Worm (Caenorhabditis elegans) whole organism, L2 larva: ENCODE measurements around the gene drr-1.

Experiments used
- R02D3.7 ChIP-seq: fragments of 150-350 bp; optimal IDR thresholded peaks from 2 replicates; lab custom pipeline; 2014; ENCODE audit warnings: missing biosample characterization, missing genetic modification characterization
- Y55F3AM.14 ChIP-seq: fragments of 200-800 bp; sonication (Bioruptor generic); optimal IDR thresholded peaks from 2 replicates; lab custom pipeline; 2018; ENCODE audit warnings: mild to moderate bottlenecking, missing genetic modification characterization, missing compliant biosample characterization
- ZK546.5 ChIP-seq: sonication (generic microtip); optimal IDR thresholded peaks from 2 replicates; lab custom pipeline; 2017; ENCODE audit warnings: missing biosample characterization, missing genetic modification characterization
- alr-1 ChIP-seq: fragments of 150-350 bp; optimal IDR thresholded peaks from 2 replicates; lab custom pipeline; 2014; ENCODE audit warnings: missing biosample characterization, missing genetic modification characterization
- aly-2 ChIP-seq: fragments of 150-350 bp; optimal IDR thresholded peaks from 2 replicates; lab custom pipeline; 2014; ENCODE audit warnings: missing biosample characterization, missing genetic modification characterization
- ama-1 ChIP-seq: fragments of 150-350 bp; optimal IDR thresholded peaks from 2 replicates; lab custom pipeline; 2018; ENCODE audit warnings: inconsistent platforms
- ceh-16 ChIP-seq: fragments of 150-350 bp; optimal IDR thresholded peaks from 2 replicates; lab custom pipeline; 2014; ENCODE audit warnings: missing biosample characterization, missing genetic modification characterization
- ceh-82 ChIP-seq: fragments of 150-350 bp; optimal IDR thresholded peaks from 2 replicates; lab custom pipeline; 2014; ENCODE audit warnings: missing biosample characterization, missing genetic modification characterization
- crh-2 ChIP-seq: sonication (generic microtip); optimal IDR thresholded peaks from 2 replicates; lab custom pipeline; 2017; ENCODE audit warnings: missing biosample characterization, missing genetic modification characterization
- dmd-4 ChIP-seq: sonication (generic microtip); optimal IDR thresholded peaks from 2 replicates; lab custom pipeline; 2017; ENCODE audit warnings: missing biosample characterization, missing genetic modification characterization
- egl-27 ChIP-seq: sonication (generic microtip); optimal IDR thresholded peaks from 3 replicates; lab custom pipeline; 2017; ENCODE audit warnings: missing biosample characterization, missing genetic modification reagents, missing genetic modification characterization
- elt-1 ChIP-seq: fragments of 150-350 bp; optimal IDR thresholded peaks from 2 replicates; lab custom pipeline; 2014; ENCODE audit warnings: missing biosample characterization, missing genetic modification characterization
- gmeb-1 ChIP-seq: fragments of 150-350 bp; optimal IDR thresholded peaks from 2 replicates; lab custom pipeline; 2014; ENCODE audit warnings: missing biosample characterization, missing genetic modification characterization
- lin-11 ChIP-seq: fragments of 150-350 bp; sonication (generic microtip); optimal IDR thresholded peaks from 2 replicates; lab custom pipeline; 2014; ENCODE audit warnings: missing biosample characterization, missing genetic modification characterization, inconsistent platforms, mixed read lengths
- lin-39 ChIP-seq: fragments of 150-350 bp; optimal IDR thresholded peaks from 2 replicates; lab custom pipeline; 2014; ENCODE audit warnings: missing biosample characterization, missing genetic modification reagents, missing genetic modification characterization
- mab-5 ChIP-seq: fragments of 150-350 bp; optimal IDR thresholded peaks from 2 replicates; lab custom pipeline; 2014; ENCODE audit warnings: missing biosample characterization, missing genetic modification characterization
- mbf-1 ChIP-seq: sonication (generic microtip); optimal IDR thresholded peaks from 2 replicates; lab custom pipeline; 2017; ENCODE audit warnings: missing biosample characterization, missing genetic modification characterization
- mdl-1 ChIP-seq, 2 experiments: fragments of 150-350 bp in 1 of 2; sonication (generic microtip) in 1 of 2; optimal IDR thresholded peaks; 2 replicates each; lab custom pipeline; 2017; ENCODE audit warnings: missing biosample characterization in 2 of 2, missing genetic modification characterization in 2 of 2
- nhr-12 ChIP-seq: fragments of 150-350 bp; optimal IDR thresholded peaks from 2 replicates; lab custom pipeline; 2014; ENCODE audit warnings: missing biosample characterization, missing genetic modification characterization
- nhr-129 ChIP-seq: fragments of 150-350 bp; optimal IDR thresholded peaks from 2 replicates; lab custom pipeline; 2014; ENCODE audit warnings: missing biosample characterization, missing genetic modification characterization
- nhr-23 ChIP-seq: fragments of 150-350 bp; optimal IDR thresholded peaks from 2 replicates; lab custom pipeline; 2014; ENCODE audit warnings: missing biosample characterization, missing genetic modification reagents, missing genetic modification characterization
- nhr-237 ChIP-seq: fragments of 150-350 bp; optimal IDR thresholded peaks from 2 replicates; lab custom pipeline; 2014; ENCODE audit warnings: missing biosample characterization, missing genetic modification characterization
- nhr-25 ChIP-seq: fragments of 150-350 bp; sonication (generic microtip); optimal IDR thresholded peaks from 3 replicates; lab custom pipeline; 2014; ENCODE audit warnings: missing biosample characterization, missing genetic modification characterization
- nhr-6 ChIP-seq: fragments of 150-350 bp; optimal IDR thresholded peaks from 2 replicates; lab custom pipeline; 2014; ENCODE audit warnings: missing biosample characterization, missing genetic modification characterization
- nhr-77 ChIP-seq: fragments of 150-350 bp; optimal IDR thresholded peaks from 2 replicates; lab custom pipeline; 2014; ENCODE audit warnings: missing biosample characterization, missing genetic modification characterization
- peb-1 ChIP-seq: fragments of 150-350 bp; optimal IDR thresholded peaks from 2 replicates; lab custom pipeline; 2014; ENCODE audit warnings: missing biosample characterization, missing genetic modification characterization
- sem-4 ChIP-seq: fragments of 150-350 bp; optimal IDR thresholded peaks from 2 replicates; lab custom pipeline; 2014; ENCODE audit warnings: missing biosample characterization, missing genetic modification reagents, missing genetic modification characterization
- skn-1 ChIP-seq: sonication (generic microtip); optimal IDR thresholded peaks from 2 replicates; lab custom pipeline; 2017; ENCODE audit warnings: missing biosample characterization, missing genetic modification characterization
- sma-3 ChIP-seq: sonication (generic microtip); optimal IDR thresholded peaks from 2 replicates; lab custom pipeline; 2016; ENCODE audit warnings: missing genetic modification reagents, missing genetic modification characterization, missing compliant biosample characterization
- sma-9 ChIP-seq, 2 experiments: fragments of 150-350 bp in 1 of 2; sonication (generic microtip) in 1 of 2; optimal IDR thresholded peaks; 2 replicates each; lab custom pipeline; 2014 to 2016; ENCODE audit warnings: missing genetic modification characterization in 2 of 2, mild to moderate bottlenecking in 1 of 2, missing biosample characterization in 1 of 2, missing compliant biosample characterization in 1 of 2, missing genetic modification reagents in 1 of 2, moderate library complexity in 1 of 2
- snpc-4 ChIP-seq: fragments of 150-350 bp; optimal IDR thresholded peaks from 2 replicates; lab custom pipeline; 2014; ENCODE audit warnings: missing biosample characterization, missing genetic modification characterization
- unc-39 ChIP-seq: fragments of 150-350 bp; optimal IDR thresholded peaks from 2 replicates; lab custom pipeline; 2014; ENCODE audit warnings: missing biosample characterization, missing genetic modification characterization
- unc-62 ChIP-seq: fragments of 150-350 bp; optimal IDR thresholded peaks from 2 replicates; lab custom pipeline; 2014; ENCODE audit warnings: missing biosample characterization, missing genetic modification reagents, missing genetic modification characterization
- zag-1 ChIP-seq: fragments of 150-350 bp; optimal IDR thresholded peaks from 2 replicates; lab custom pipeline; 2014; ENCODE audit warnings: missing biosample characterization, missing genetic modification characterization
- ztf-1 ChIP-seq: fragments of 200-800 bp; sonication (Bioruptor generic); conservative IDR thresholded peaks from 2 replicates; pipeline ENCODE4 v1.3.6; 2022; ENCODE audit warnings: missing genetic modification characterization, missing compliant biosample characterization
- ztf-11 ChIP-seq: sonication (generic microtip); optimal IDR thresholded peaks from 2 replicates; lab custom pipeline; 2017; ENCODE audit warnings: missing biosample characterization, missing genetic modification characterization
- ztf-4 ChIP-seq: fragments of 150-350 bp; optimal IDR thresholded peaks from 2 replicates; lab custom pipeline; 2014; ENCODE audit warnings: missing biosample characterization, missing genetic modification characterization

Gene drr-1

DNA sequence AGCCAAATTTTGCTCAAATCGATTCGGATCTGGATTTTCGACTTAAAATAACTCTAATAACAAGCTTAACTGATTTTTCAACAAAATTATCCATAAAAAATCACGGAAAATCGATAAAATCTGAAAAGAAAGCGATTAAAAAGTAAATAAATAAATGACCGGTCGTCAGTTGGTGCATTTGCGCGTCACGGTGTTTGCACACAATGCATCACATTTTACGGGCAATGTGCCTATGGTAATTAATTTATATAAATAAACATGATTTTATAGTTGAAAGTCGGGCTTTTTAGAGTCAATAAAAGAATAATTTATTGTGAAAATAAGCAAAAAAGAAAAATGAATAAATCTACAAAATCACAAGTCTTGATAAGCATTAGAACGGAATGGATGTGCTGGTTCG, 938 bp downstream of the drr-1 start (continued):
- no peak for TF ChIP-seq zag-1 (tag; lab: Kevin White, UChicago)
- TF ChIP-seq skn-1 (tag; lab: Kevin White, UChicago), result no peak
- TF ChIP-seq egl-27 (tag; lab: Kevin White, UChicago), result no peak
- TF ChIP-seq snpc-4, result no peak
- TF ChIP-seq crh-2 (tag; lab: Kevin White, UChicago), result peak; percentile 62
- TF ChIP-seq mbf-1 (tag; lab: Kevin White, UChicago), result no peak
- no peak for TF ChIP-seq unc-39 (tag; lab: Kevin White, UChicago)
- no peak for TF ChIP-seq nhr-77
- no peak for TF ChIP-seq sem-4
- TF ChIP-seq R02D3.7 (tag; lab: Kevin White, UChicago), result no peak
- no peak for TF ChIP-seq mdl-1 (tag; optimal IDR thresholded peaks at IDR 0.05; lab: Kevin White, UChicago)
- TF ChIP-seq ama-1 (lab: Kevin White, UChicago), result no peak
- TF ChIP-seq elt-1, result no peak
- no peak for TF ChIP-seq ztf-11 (tag; lab: Kevin White, UChicago)

- TF ChIP-seq unc-39 (tag; lab: Kevin White, UChicago) (no peak), sma-9 (GFP tag; optimal IDR thresholded peaks at IDR 0.05; lab: Kevin White, UChicago) (no peak), sma-9 (tag; optimal IDR thresholded peaks at IDR 0.05; lab: Kevin White, UChicago) (no peak)
Measured at ce11 chrII:13494175-13494650, 1.5 kb downstream of the drr-1 start, which contains the start of gene ndua-7. Gene ndua-7 (minus strand): TSS chrII:13494600.

DNA sequence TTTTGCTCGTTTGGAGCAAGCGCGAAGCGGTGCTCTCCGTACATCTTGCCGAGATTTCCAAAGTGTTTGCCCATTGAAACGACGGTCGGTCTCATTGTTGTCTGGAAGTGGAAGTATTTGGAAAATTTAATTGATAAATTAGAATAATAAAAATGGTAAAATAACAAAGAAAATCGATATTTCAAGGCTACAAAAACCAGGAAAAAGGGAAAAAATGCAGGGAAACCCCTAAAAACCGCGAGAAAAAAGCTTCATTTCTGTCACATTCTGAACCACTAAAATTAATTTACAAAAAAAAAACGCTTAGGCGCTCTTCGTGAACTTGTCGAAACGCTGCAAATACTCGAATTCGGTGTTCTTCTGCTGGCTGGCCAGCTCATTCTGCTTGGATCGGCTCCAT, 2.8 kb downstream of the drr-1 start, which contains the start of gene F45H10.2:
TSS of gene F45H10.2 (minus strand) at position 101 of the 400 bp plus-strand sequence.
- TF ChIP-seq nhr-25 (tag; lab: Kevin White, UChicago) (no peak), nhr-129 (tag; lab: Kevin White, UChicago) (no peak), ZK546.5 (tag; lab: Kevin White, UChicago) (no peak), Y55F3AM.14 (GFP tag; lab: Kevin White, UChicago) (no peak), lin-11 (tag; lab: Kevin White, UChicago) (no peak), gmeb-1 (no peak), sma-3 (GFP tag; lab: Kevin White, UChicago) (no peak), nhr-237 (tag; lab: Kevin White, UChicago) (no peak), ztf-4 (tag; lab: Kevin White, UChicago) (no peak)
- TF ChIP-seq, all 48 proteins: peak for 0

ce11 chrII:13491254-13491889, 4.3 kb downstream of the drr-1 start, which contains the start of gene alh-7:
Gene alh-7 (minus strand): TSS chrII:13491786.
- no peak for TF ChIP-seq nhr-12 (tag; lab: Kevin White, UChicago)
- no peak for TF ChIP-seq egl-27 (tag; lab: Kevin White, UChicago)
- TF ChIP-seq ceh-82 (tag; lab: Kevin White, UChicago), result no peak
- no peak for TF ChIP-seq nhr-129 (tag; lab: Kevin White, UChicago)
- no peak for TF ChIP-seq sma-9 (GFP tag; optimal IDR thresholded peaks at IDR 0.05; lab: Kevin White, UChicago)
- TF ChIP-seq sma-9 (tag; optimal IDR thresholded peaks at IDR 0.05; lab: Kevin White, UChicago), result no peak
- TF ChIP-seq ztf-11 (tag; lab: Kevin White, UChicago), result no peak
- no peak for TF ChIP-seq crh-2 (tag; lab: Kevin White, UChicago)
- TF ChIP-seq nhr-23 (tag; lab: Kevin White, UChicago), result no peak
- TF ChIP-seq aly-2 (tag; lab: Kevin White, UChicago), result no peak
- no peak for TF ChIP-seq snpc-4
- no peak for TF ChIP-seq ceh-16 (tag; lab: Kevin White, UChicago)
- TF ChIP-seq alr-1 (tag; lab: Kevin White, UChicago), result no peak
- no peak for TF ChIP-seq nhr-6 (tag; lab: Kevin White, UChicago)
- no peak for TF ChIP-seq mdl-1 (tag; optimal IDR thresholded peaks at IDR 0.05; lab: Kevin White, UChicago)
- no peak for TF ChIP-seq ZK546.5 (tag; lab: Kevin White, UChicago)
- no peak for TF ChIP-seq dmd-4
- no peak for TF ChIP-seq Y55F3AM.14 (GFP tag; lab: Kevin White, UChicago)

- TF ChIP-seq mdl-1 (tag; optimal IDR thresholded peaks at IDR 0.05; lab: Kevin White, UChicago) (no peak), egl-27 (tag; lab: Kevin White, UChicago) (no peak), alr-1 (tag; lab: Kevin White, UChicago) (no peak), dmd-4 (no peak), ama-1 (lab: Kevin White, UChicago) (no peak), ztf-1 (no peak), mab-5 (tag; lab: Kevin White, UChicago) (no peak), gmeb-1 (no peak), peb-1 (tag; lab: Kevin White, UChicago) (no peak), crh-2 (tag; lab: Kevin White, UChicago) (no peak), sma-3 (GFP tag; lab: Kevin White, UChicago) (no peak), unc-62 (GFP tag; lab: Kevin White, UChicago) (no peak), Y55F3AM.14 (GFP tag; lab: Kevin White, UChicago) (no peak), ztf-4 (tag; lab: Kevin White, UChicago) (no peak), elt-1 (no peak), nhr-12 (tag; lab: Kevin White, UChicago) (no peak), lin-39 (no peak), zag-1 (tag; lab: Kevin White, UChicago) (no peak)
- TF ChIP-seq, all 48 proteins: peak for 0
Measured at ce11 chrII:13489896-13490295, 5.8 kb downstream of the drr-1 start.
